Fruit fly (Drosophila melanogaster): ENCODE data around the gene CG7330.

Gene CG7330

DNA sequence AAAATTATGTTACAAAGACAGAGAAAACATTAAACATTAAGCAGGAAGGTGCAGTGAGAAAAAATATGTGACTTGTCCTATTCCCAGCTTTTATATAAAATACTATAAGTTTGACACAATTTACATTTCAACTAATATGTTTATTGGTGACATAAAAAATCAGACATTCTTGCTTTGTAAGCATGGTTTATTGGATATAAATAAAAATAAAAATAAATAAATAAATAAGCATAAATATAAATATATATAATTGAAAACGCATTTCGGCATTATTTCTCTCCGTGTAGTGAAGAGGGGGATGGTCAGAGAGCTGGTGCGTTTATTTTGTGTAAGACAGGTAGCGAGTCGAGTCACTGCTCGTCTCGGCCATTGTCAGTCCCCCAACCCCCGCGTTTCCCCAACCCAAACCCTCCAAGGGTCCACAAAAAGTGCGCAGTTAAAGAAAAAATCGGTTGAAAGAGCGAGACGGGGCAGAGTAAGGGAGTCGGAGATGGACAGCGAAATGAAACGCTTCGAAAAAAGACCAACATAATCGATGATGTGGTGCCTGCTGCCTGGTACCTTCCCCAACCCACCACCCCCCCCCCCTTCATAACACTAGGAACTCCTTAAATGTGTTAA is 44.2 kb downstream of the CG7330 start (continued):
- TF ChIP-seq Ptx1 (GFP tag; IDR thresholded peaks at IDR 0.05) (peak; percentile 78), ftz-f1 (GFP tag; optimal IDR thresholded peaks at IDR 0.05) (no peak), p53 (GFP tag; optimal IDR thresholded peaks at IDR 0.05) (no peak), NC2β (GFP tag; optimal IDR thresholded peaks at IDR 0.05) (no peak), CG11247 (GFP tag; IDR thresholded peaks at IDR 0.05) (peak; percentile 41; the same call in 1 of the 2 replicates), Vsx1 (GFP tag; optimal IDR thresholded peaks at IDR 0.05) (peak; percentile 30), CG34422 (GFP tag; IDR thresholded peaks at IDR 0.05) (peak; percentile 41; the same call in 1 of the 3 replicates), CG6813 (GFP tag; optimal IDR thresholded peaks at IDR 0.05) (peak; percentile 79), pros (GFP tag; optimal IDR thresholded peaks at IDR 0.05) (peak; percentile 17), CG2202 (tag; optimal IDR thresholded peaks at IDR 0.05) (peak; percentile 81), mirr (GFP tag; optimal IDR thresholded peaks at IDR 0.05) (no peak), MESR4 (GFP tag; optimal IDR thresholded peaks at IDR 0.05) (no peak), fru (optimal IDR thresholded peaks at IDR 0.05) (no peak), zen2 (GFP tag; IDR thresholded peaks at IDR 0.05; ENCODE audit: partially characterized antibody) (no peak), Atf-2 (GFP tag; optimal IDR thresholded peaks at IDR 0.05) (peak; percentile 5), CG11560 (tag; IDR thresholded peaks at IDR 0.05) (no peak), Bteb2 (GFP tag; optimal IDR thresholded peaks at IDR 0.05) (no peak), CG11696 (GFP tag; IDR thresholded peaks at IDR 0.05) (0 out of 2 replicates have a peak, but pooled peaks have one; percentile 31), GATAe (GFP tag; conservative IDR thresholded peaks at IDR 0.05) (no peak), grn (GFP tag; optimal IDR thresholded peaks at IDR 0.05) (no peak), tll (GFP tag; optimal IDR thresholded peaks at IDR 0.05) (peak in 1 of 2 experiments; percentile 24), CG1024 (GFP tag; IDR thresholded peaks at IDR 0.05) (0 out of 2 replicates have a peak, but pooled peaks have one; percentile 30), NK7.1 (GFP tag; optimal IDR thresholded peaks at IDR 0.05) (no peak), tna (GFP tag; IDR thresholded peaks at IDR 0.05; ENCODE audit: partially characterized antibody) (no peak), eve (GFP tag; optimal IDR thresholded peaks at IDR 0.05) (no peak), Neu2 (GFP tag; optimal IDR thresholded peaks at IDR 0.05; ENCODE audit: borderline replicate concordance) (no peak), CG3281 (GFP tag; optimal IDR thresholded peaks at IDR 0.05) (peak; percentile 71), Hr78 (GFP tag; optimal IDR thresholded peaks at IDR 0.05) (peak in 1 of 2 experiments; percentile 55), Oli (tag; optimal IDR thresholded peaks at IDR 0.05) (peak; percentile 85), CG34224 (GFP tag; IDR thresholded peaks at IDR 0.05; ENCODE audit: partially characterized antibody) (no peak), B-H2 (GFP tag; optimal IDR thresholded peaks at IDR 0.05) (no peak), fd3F (GFP tag; optimal IDR thresholded peaks at IDR 0.05) (peak; percentile 60), Optix (GFP tag; IDR thresholded peaks at IDR 0.05) (no peak), hb (GFP tag; IDR thresholded peaks at IDR 0.05; ENCODE audit: partially characterized antibody) (no peak), CG10959 (GFP tag; IDR thresholded peaks at IDR 0.05) (peak; percentile 66; the same call in 1 of the 2 replicates), CG11723 (GFP tag; optimal IDR thresholded peaks at IDR 0.05) (peak; percentile 40), eyg (GFP tag; optimal IDR thresholded peaks at IDR 0.05) (no peak), sc (optimal IDR thresholded peaks at IDR 0.05) (no peak), sc (GFP tag; optimal IDR thresholded peaks at IDR 0.05) (peak; percentile 73), Rfx (GFP tag; IDR thresholded peaks at IDR 0.05) (peak; percentile 25; the same call in 1 of the 2 replicates), yki (optimal IDR thresholded peaks at IDR 0.05) (no peak), caup (GFP tag; optimal IDR thresholded peaks at IDR 0.05; ENCODE audit: severe bottlenecking) (peak; percentile 62), H15 (GFP tag; IDR thresholded peaks at IDR 0.05) (no peak), rib (GFP tag; IDR thresholded peaks at IDR 0.05) (no peak), CG4360 (GFP tag; IDR thresholded peaks at IDR 0.05) (peak; percentile 14; the same call in 1 of the 2 replicates), klu (GFP tag; IDR thresholded peaks at IDR 0.05) (peak; percentile 61; the same call in 1 of the 2 replicates), Adf1 (GFP tag; IDR thresholded peaks at IDR 0.05) (no peak), CG3847 (GFP tag; IDR thresholded peaks at IDR 0.05) (no peak; the same call in 1 of the 2 replicates), CG11093 (GFP tag; IDR thresholded peaks at IDR 0.05) (peak; percentile 70), CG7963 (GFP tag; IDR thresholded peaks at IDR 0.05; ENCODE audit: partially characterized antibody) (no peak)

All from whole organism, embryonic.